Worm (Caenorhabditis elegans) whole organism, mixed stage, embryonic: ENCODE data around the gene F54C9.11.

ENCODE experiments used
- bed-3 ChIP-seq: fragments of 200-800 bp; sonication (Bioruptor generic); optimal IDR thresholded peaks from 3 replicates; lab custom pipeline; 2018; ENCODE audit warnings: mild to moderate bottlenecking, missing genetic modification characterization, moderate library complexity, missing compliant biosample characterization
- ceh-39 ChIP-seq: fragments of 150-350 bp; optimal IDR thresholded peaks from 2 replicates; lab custom pipeline; 2014; ENCODE audit warnings: missing biosample characterization, missing genetic modification characterization
- elt-3 ChIP-seq: fragments of 150-350 bp; optimal IDR thresholded peaks from 2 replicates; lab custom pipeline; 2014; ENCODE audit warnings: missing biosample characterization, missing genetic modification characterization
- mab-5 ChIP-seq: fragments of 150-350 bp; optimal IDR thresholded peaks from 2 replicates; lab custom pipeline; 2014; ENCODE audit warnings: missing biosample characterization, missing genetic modification characterization
- nhr-28 ChIP-seq: fragments of 150-350 bp; optimal IDR thresholded peaks from 2 replicates; lab custom pipeline; 2014; ENCODE audit warnings: missing biosample characterization, missing genetic modification characterization
- nhr-76 ChIP-seq: sonication (generic microtip); optimal IDR thresholded peaks from 2 replicates; lab custom pipeline; 2017; ENCODE audit warnings: missing biosample characterization, missing genetic modification characterization
- snpc-4 ChIP-seq: fragments of 150-350 bp; optimal IDR thresholded peaks from 2 replicates; lab custom pipeline; 2014; ENCODE audit warnings: missing biosample characterization, missing genetic modification characterization
- unc-39 ChIP-seq: fragments of 150-350 bp; optimal IDR thresholded peaks from 2 replicates; lab custom pipeline; 2014; ENCODE audit warnings: missing biosample characterization, missing genetic modification characterization
- unc-62 ChIP-seq: fragments of 150-350 bp; optimal IDR thresholded peaks from 2 replicates; lab custom pipeline; 2014; ENCODE audit warnings: missing biosample characterization, missing genetic modification reagents, missing genetic modification characterization

- no peak for TF ChIP-seq unc-39 (tag; lab: Kevin White, UChicago)
- no peak for TF ChIP-seq ceh-39 (tag; lab: Kevin White, UChicago)
- no peak for TF ChIP-seq nhr-76
- TF ChIP-seq unc-62, result no peak
- TF ChIP-seq snpc-4, result no peak
- TF ChIP-seq mab-5 (tag; lab: Kevin White, UChicago), result no peak
- TF ChIP-seq nhr-28 (tag; lab: Kevin White, UChicago), result no peak
- no peak for TF ChIP-seq bed-3
- no peak for TF ChIP-seq elt-3 (tag; lab: Kevin White, UChicago)
Observed at ce11 chrII:8610585-8610984, 25.7 kb upstream of the F54C9.11 start.
